Worm (Caenorhabditis elegans) whole organism, L4 larva: ENCODE results near the gene vha-9.
A peak's percentile ranks its signal among the peaks of the same experiment; 100 is the strongest.

Experiments
- F26F4.8 ChIP-seq: fragments of 200-800 bp; sonication (Bioruptor generic); conservative IDR thresholded peaks from 2 replicates; pipeline ENCODE4 v1.3.6; 2022; ENCODE audit warnings: missing genetic modification characterization, missing compliant biosample characterization
- F37D6.2 ChIP-seq: sonication (generic microtip); optimal IDR thresholded peaks from 2 replicates; lab custom pipeline; 2016; ENCODE audit warnings: mild to moderate bottlenecking, missing genetic modification characterization, missing compliant biosample characterization
- F44E2.7 ChIP-seq: fragments of 200-800 bp; sonication (Bioruptor generic); IDR thresholded peaks from 2 replicates; pipeline ENCODE4 v2.1.2; 2022; ENCODE audit warnings: missing genetic modification characterization, missing compliant biosample characterization
- F49E8.2 ChIP-seq: sonication (generic microtip); optimal IDR thresholded peaks from 2 replicates; lab custom pipeline; 2016; ENCODE audit warnings: missing compliant biosample characterization, mild to moderate bottlenecking, missing genetic modification characterization, borderline replicate concordance
- T26A8.4 ChIP-seq: fragments of 200-800 bp; sonication (Bioruptor generic); IDR thresholded peaks from 2 replicates; pipeline ENCODE4 v1.3.6; 2022; ENCODE audit warnings: missing genetic modification characterization, missing compliant biosample characterization
- Y5F2A.4 ChIP-seq: fragments of 200-800 bp; sonication (Bioruptor generic); optimal IDR thresholded peaks from 2 replicates; lab custom pipeline; 2018; ENCODE audit warnings: mild to moderate bottlenecking, missing genetic modification characterization, missing compliant biosample characterization
- Y75B8A.6 ChIP-seq: fragments of 200-800 bp; sonication (Bioruptor generic); IDR thresholded peaks from 2 replicates; pipeline ENCODE4 v1.3.6; 2022; ENCODE audit warnings: missing genetic modification reagents, missing genetic modification characterization, missing compliant biosample characterization
- ZK337.2 ChIP-seq: fragments of 200-800 bp; sonication (Bioruptor generic); IDR thresholded peaks from 2 replicates; pipeline ENCODE4 v1.3.6; 2022; ENCODE audit warnings: missing genetic modification reagents, missing genetic modification characterization, missing compliant biosample characterization
- arid-1 ChIP-seq: fragments of 200-800 bp; sonication (Bioruptor generic); conservative IDR thresholded peaks from 2 replicates; pipeline ENCODE4 v1.3.6; 2022; ENCODE audit warnings: missing genetic modification reagents, missing genetic modification characterization, missing compliant biosample characterization
- ceh-20 ChIP-seq: fragments of 200-800 bp; sonication (Bioruptor generic); IDR thresholded peaks from 2 replicates; pipeline ENCODE4 v1.3.6; 2022; ENCODE audit warnings: missing genetic modification reagents, missing genetic modification characterization, missing compliant biosample characterization
- ceh-32 ChIP-seq: sonication (generic microtip); optimal IDR thresholded peaks from 2 replicates; lab custom pipeline; 2016; ENCODE audit warnings: mild to moderate bottlenecking, missing genetic modification characterization, missing compliant biosample characterization; ENCODE audit not compliant: poor library complexity
- ceh-82 ChIP-seq: sonication (generic microtip); optimal IDR thresholded peaks from 2 replicates; lab custom pipeline; 2017; ENCODE audit warnings: missing biosample characterization, missing genetic modification characterization
- cey-2 ChIP-seq: sonication (generic microtip); optimal IDR thresholded peaks from 3 replicates; lab custom pipeline; 2017; ENCODE audit warnings: missing genetic modification characterization, mild to moderate bottlenecking, missing compliant biosample characterization, antibody characterized with exemption, borderline replicate concordance; ENCODE audit not compliant: insufficient read depth
- ctbp-1 ChIP-seq: fragments of 200-800 bp; sonication (Bioruptor generic); IDR thresholded peaks from 2 replicates; pipeline ENCODE4 v1.3.6; 2022; ENCODE audit warnings: missing genetic modification reagents, missing genetic modification characterization, missing compliant biosample characterization
- daf-12 ChIP-seq: fragments of 150-350 bp; optimal IDR thresholded peaks from 2 replicates; lab custom pipeline; 2014; ENCODE audit warnings: missing biosample characterization, missing genetic modification reagents, missing genetic modification characterization
- daf-16 ChIP-seq, 3 experiments: sonication (generic microtip); optimal IDR thresholded peaks; 2 replicates each; lab custom pipeline; 2016 to 2017; ENCODE audit warnings: missing genetic modification characterization in 3 of 3, missing genetic modification reagents in 3 of 3, mild to moderate bottlenecking in 2 of 3, missing compliant biosample characterization in 2 of 3, missing biosample characterization in 1 of 3, moderate library complexity in 1 of 3
- dmd-6 ChIP-seq: fragments of 200-800 bp; sonication (Bioruptor generic); IDR thresholded peaks from 2 replicates; pipeline ENCODE4 v1.3.6; 2022; ENCODE audit warnings: missing genetic modification reagents, missing genetic modification characterization, missing compliant biosample characterization
- fos-1 ChIP-seq: fragments of 150-350 bp; optimal IDR thresholded peaks from 2 replicates; lab custom pipeline; 2014; ENCODE audit warnings: missing biosample characterization, missing genetic modification characterization
- gei-8 ChIP-seq: fragments of 200-800 bp; sonication (Bioruptor generic); optimal IDR thresholded peaks from 2 replicates; lab custom pipeline; 2018; ENCODE audit warnings: mild to moderate bottlenecking, missing genetic modification characterization, missing compliant biosample characterization
- hif-1 ChIP-seq, 2 experiments: sonication (generic microtip); optimal IDR thresholded peaks; 2 replicates each; lab custom pipeline; 2016 to 2017; ENCODE audit warnings: missing compliant biosample characterization in 2 of 2, missing genetic modification characterization in 2 of 2, missing genetic modification reagents in 2 of 2, missing genotype in 2 of 2, mild to moderate bottlenecking in 1 of 2
- hlh-11 ChIP-seq: fragments of 200-800 bp; sonication (Bioruptor generic); optimal IDR thresholded peaks from 2 replicates; lab custom pipeline; 2018; ENCODE audit warnings: mild to moderate bottlenecking, missing genetic modification characterization, missing compliant biosample characterization
- hlh-30 ChIP-seq: sonication (generic microtip); optimal IDR thresholded peaks from 2 replicates; lab custom pipeline; 2017; ENCODE audit warnings: antibody characterized with exemption, mild to moderate bottlenecking, missing genetic modification characterization, missing compliant biosample characterization; ENCODE audit not compliant: insufficient read depth
- hmg-1.1 ChIP-seq: fragments of 200-800 bp; sonication (Bioruptor generic); IDR thresholded peaks from 2 replicates; pipeline ENCODE4 v1.3.6; 2022; ENCODE audit warnings: missing genetic modification reagents, missing genetic modification characterization, missing compliant biosample characterization
- lim-7 ChIP-seq: fragments of 200-800 bp; sonication (Bioruptor generic); IDR thresholded peaks from 2 replicates; pipeline ENCODE4 v1.3.6; 2022; ENCODE audit warnings: missing genetic modification characterization, missing compliant biosample characterization
- lin-15B ChIP-seq: fragments of 150-350 bp; sonication (generic microtip); optimal IDR thresholded peaks from 3 replicates; lab custom pipeline; 2014; ENCODE audit warnings: missing biosample characterization, missing genetic modification characterization
- lsy-2 ChIP-seq, 2 experiments: fragments of 150-350 bp in 1 of 2; sonication (generic microtip) in 1 of 2; optimal IDR thresholded peaks; 2 replicates each; lab custom pipeline; 2014 to 2017; ENCODE audit warnings: missing biosample characterization in 2 of 2, missing genetic modification characterization in 2 of 2
- mdl-1 ChIP-seq, 2 experiments: fragments of 150-350 bp in 1 of 2; sonication (generic microtip) in 1 of 2; optimal IDR thresholded peaks; 2 replicates each; lab custom pipeline; 2014 to 2017; ENCODE audit warnings: missing biosample characterization in 2 of 2, missing genetic modification characterization in 2 of 2
- mxl-2 ChIP-seq: fragments of 200-800 bp; sonication (Bioruptor generic); conservative IDR thresholded peaks from 2 replicates; pipeline ENCODE4 v1.3.6; 2022; ENCODE audit warnings: missing genetic modification reagents, missing genetic modification characterization, missing compliant biosample characterization
- nhr-111 ChIP-seq: fragments of 200-800 bp; sonication (Bioruptor generic); optimal IDR thresholded peaks from 2 replicates; lab custom pipeline; 2018; ENCODE audit warnings: mild to moderate bottlenecking, missing genetic modification characterization, missing compliant biosample characterization
- nhr-28 ChIP-seq: fragments of 150-350 bp; optimal IDR thresholded peaks from 2 replicates; lab custom pipeline; 2014; ENCODE audit warnings: missing biosample characterization, missing genetic modification characterization
- nhr-41 ChIP-seq: fragments of 200-800 bp; sonication (Bioruptor generic); IDR thresholded peaks from 2 replicates; pipeline ENCODE4 v1.3.6; 2022; ENCODE audit warnings: missing genetic modification reagents, missing genetic modification characterization, missing compliant biosample characterization
- nhr-48 ChIP-seq: sonication (generic microtip); optimal IDR thresholded peaks from 2 replicates; lab custom pipeline; 2016; ENCODE audit warnings: mild to moderate bottlenecking, missing genetic modification characterization, missing compliant biosample characterization
- nhr-77 ChIP-seq: fragments of 150-350 bp; optimal IDR thresholded peaks from 2 replicates; lab custom pipeline; 2014; ENCODE audit warnings: missing biosample characterization, missing genetic modification characterization
- pqm-1 ChIP-seq: sonication (generic microtip); optimal IDR thresholded peaks from 2 replicates; lab custom pipeline; 2017; ENCODE audit warnings: missing biosample characterization, missing genetic modification characterization
- rbr-2 ChIP-seq: sonication (generic microtip); optimal IDR thresholded peaks from 2 replicates; lab custom pipeline; 2016; ENCODE audit warnings: missing genotype, missing genetic modification characterization, missing compliant biosample characterization
- sdz-12 ChIP-seq: fragments of 200-800 bp; sonication (Bioruptor generic); optimal IDR thresholded peaks from 2 replicates; lab custom pipeline; 2018; ENCODE audit warnings: mild to moderate bottlenecking, missing genetic modification characterization, missing compliant biosample characterization
- set-16 ChIP-seq: fragments of 200-800 bp; sonication (Bioruptor generic); IDR thresholded peaks from 2 replicates; pipeline ENCODE4 v1.3.6; 2022; ENCODE audit warnings: missing genetic modification reagents, missing genetic modification characterization, missing compliant biosample characterization
- skn-1 ChIP-seq: fragments of 150-350 bp; optimal IDR thresholded peaks from 2 replicates; lab custom pipeline; 2014; ENCODE audit warnings: missing biosample characterization, missing genetic modification characterization
- snpc-4 ChIP-seq: fragments of 150-350 bp; optimal IDR thresholded peaks from 2 replicates; lab custom pipeline; 2014; ENCODE audit warnings: missing biosample characterization, missing genetic modification characterization
- spr-1 ChIP-seq: sonication (generic microtip); optimal IDR thresholded peaks from 2 replicates; lab custom pipeline; 2016; ENCODE audit warnings: mild to moderate bottlenecking, missing genetic modification characterization, missing compliant biosample characterization
- tag-97 ChIP-seq: fragments of 200-800 bp; sonication (Bioruptor generic); IDR thresholded peaks from 2 replicates; pipeline ENCODE4 v1.3.6; 2022; ENCODE audit warnings: missing genetic modification characterization, missing compliant biosample characterization
- tra-1 ChIP-seq: fragments of 200-800 bp; sonication (Bioruptor generic); IDR thresholded peaks from 2 replicates; pipeline ENCODE4 v1.3.6; 2022; ENCODE audit warnings: missing genetic modification reagents, missing genetic modification characterization, missing compliant biosample characterization
- unc-39 ChIP-seq: sonication (generic microtip); optimal IDR thresholded peaks from 2 replicates; lab custom pipeline; 2017; ENCODE audit warnings: missing biosample characterization, missing genetic modification characterization
- unc-62 ChIP-seq, 3 experiments: fragments of 150-350 bp in 1 of 3; sonication (generic microtip); optimal IDR thresholded peaks in 2 of 3; peaks in 1 of 3; 1 replicate in 1 of 3; 2 replicates in 2 of 3; lab custom pipeline; 2014 to 2017; ENCODE audit warnings: missing biosample characterization in 3 of 3, missing genetic modification characterization in 3 of 3, missing genetic modification reagents in 3 of 3, missing genotype in 1 of 3
- zip-2 ChIP-seq: fragments of 150-350 bp; optimal IDR thresholded peaks from 2 replicates; lab custom pipeline; 2014; ENCODE audit warnings: missing biosample characterization, missing genetic modification characterization
- ztf-11 ChIP-seq: fragments of 150-350 bp; optimal IDR thresholded peaks from 2 replicates; lab custom pipeline; 2014; ENCODE audit warnings: missing biosample characterization, missing genetic modification characterization
- ztf-7 ChIP-seq: fragments of 150-350 bp; optimal IDR thresholded peaks from 2 replicates; lab custom pipeline; 2014; ENCODE audit warnings: missing biosample characterization, missing genetic modification characterization

The vha-9 gene

ce11 chrII:10300082-10300749 lies 3.3 kb downstream of the vha-9 start, which contains the start of gene nep-26 (continued):
- TF ChIP-seq ztf-7 (tag; lab: Kevin White, UChicago) (no peak), ztf-11 (tag; lab: Kevin White, UChicago) (no peak), Y5F2A.4 (GFP tag; lab: Kevin White, UChicago) (no peak), hlh-11 (tag; lab: Kevin White, UChicago) (peak; percentile 41), rbr-2 (tag; lab: Kevin White, UChicago) (no peak), set-16 (GFP tag; lab: Robert Waterston, UW) (no peak)

- TF ChIP-seq F37D6.2 (no peak), F26F4.8 (GFP tag; lab: Robert Waterston, UW) (no peak), cey-2 (tag; lab: Kevin White, UChicago) (no peak), nhr-41 (no peak), lsy-2 (tag; optimal IDR thresholded peaks at IDR 0.05; lab: Kevin White, UChicago) (peak in 1 of 2 experiments; percentile 37), lim-7 (GFP tag; lab: Robert Waterston, UW) (no peak), ceh-82 (no peak), nhr-77 (no peak), spr-1 (tag; lab: Kevin White, UChicago) (no peak), tra-1 (GFP tag; lab: Robert Waterston, UW) (peak; percentile 57; the same call in 1 of the 2 replicates), skn-1 (tag; lab: Kevin White, UChicago) (no peak), unc-39 (tag; lab: Kevin White, UChicago) (no peak), lin-15B (tag; lab: Kevin White, UChicago) (no peak), fos-1 (tag; lab: Kevin White, UChicago) (no peak), unc-62 (GFP tag; optimal IDR thresholded peaks at IDR 0.05 in 1 of 2; lab: Kevin White, UChicago) (peak in 1 of 2 experiments; percentile 81), unc-62 (tag; optimal IDR thresholded peaks at IDR 0.05; lab: Kevin White, UChicago) (no peak), pqm-1 (tag; lab: Kevin White, UChicago) (no peak), nhr-48 (tag; lab: Kevin White, UChicago) (no peak), F49E8.2 (tag; lab: Kevin White, UChicago) (no peak), mxl-2 (GFP tag; lab: Robert Waterston, UW) (no peak), set-16 (GFP tag; lab: Robert Waterston, UW) (no peak), hlh-30 (tag; lab: Kevin White, UChicago) (peak; percentile 46), nhr-28 (tag; lab: Kevin White, UChicago) (peak; percentile 68), zip-2 (tag; lab: Kevin White, UChicago) (no peak), sdz-12 (no peak), daf-16 (GFP tag; optimal IDR thresholded peaks at IDR 0.05; lab: Kevin White, UChicago) (no peak), daf-16 (tag; optimal IDR thresholded peaks at IDR 0.05; lab: Kevin White, UChicago) (no peak), snpc-4 (tag; lab: Kevin White, UChicago) (no peak), ceh-20 (GFP tag; lab: Robert Waterston, UW) (peak; percentile 34; the same call in 1 of the 2 replicates), ceh-32 (tag; lab: Kevin White, UChicago) (no peak), arid-1 (GFP tag; lab: Robert Waterston, UW) (no peak), hif-1 (tag; optimal IDR thresholded peaks at IDR 0.05; lab: Kevin White, UChicago) (no peak), gei-8 (GFP tag; lab: Kevin White, UChicago) (no peak), dmd-6 (peak; percentile 38), nhr-111 (GFP tag; lab: Kevin White, UChicago) (no peak), daf-12 (tag; lab: Kevin White, UChicago) (no peak), hmg-1.1 (no peak), F44E2.7 (GFP tag; lab: Robert Waterston, UW) (no peak), ztf-7 (tag; lab: Kevin White, UChicago) (no peak), Y75B8A.6 (no peak), ZK337.2 (GFP tag; lab: Robert Waterston, UW) (no peak), tag-97 (GFP tag; lab: Robert Waterston, UW) (no peak), T26A8.4 (GFP tag; lab: Robert Waterston, UW) (no peak), mdl-1 (tag; optimal IDR thresholded peaks at IDR 0.05; lab: Kevin White, UChicago) (peak in 1 of 2 experiments; percentile 51), ctbp-1 (no peak)
Observed at ce11 chrII:10294262-10294661, 9.3 kb downstream of the vha-9 start.
